Worm (Caenorhabditis elegans): ENCODE measurements around the gene nhr-281.

nhr-281 gene

ce11 chrX:14115480-14116161, 2.4 kb upstream of the nhr-281 start, which contains the start of gene F28H6.7:
Gene F28H6.7 (plus strand): TSS chrX:14116111.
- peak; percentile 39 for TF ChIP-seq snpc-1.1 (tag; optimal IDR thresholded peaks at IDR 0.05; ENCODE audit: insufficient read depth)
- peak; percentile 65 for TF ChIP-seq chd-7 (tag; optimal IDR thresholded peaks at IDR 0.05)
- TF ChIP-seq nfyb-1 (GFP tag; IDR thresholded peaks at IDR 0.05), result peak; percentile 74; the same call in 1 of the 2 replicates
- TF ChIP-seq nhr-27 (tag; optimal IDR thresholded peaks at IDR 0.05), result peak; percentile 48
- TF ChIP-seq F57C9.4 (tag; optimal IDR thresholded peaks at IDR 0.05), result no peak
- TF ChIP-seq F23B12.7 (tag; optimal IDR thresholded peaks at IDR 0.05; ENCODE audit: insufficient read depth), result peak; percentile 70
- TF ChIP-seq F39B2.1 (GFP tag; IDR thresholded peaks at IDR 0.05), result no peak
- 0 out of 2 replicates have a peak, but pooled peaks have one; percentile 10 for TF ChIP-seq egl-18 (GFP tag; IDR thresholded peaks at IDR 0.05)
- peak; percentile 41 for TF ChIP-seq T07F8.4 (tag; optimal IDR thresholded peaks at IDR 0.05)
- TF ChIP-seq ztf-26 (tag; optimal IDR thresholded peaks at IDR 0.05), result peak; percentile 35
- TF ChIP-seq rpc-1 (optimal IDR thresholded peaks at IDR 0.05), result peak; percentile 84
- peak; percentile 85 for TF ChIP-seq rpc-1 (tag; optimal IDR thresholded peaks at IDR 0.05)
- peak; percentile 21 for TF ChIP-seq nhr-80 (tag; optimal IDR thresholded peaks at IDR 0.05)
- peak; percentile 49 for TF ChIP-seq hlh-12 (tag; optimal IDR thresholded peaks at IDR 0.05)
- TF ChIP-seq attf-6 (GFP tag; IDR thresholded peaks at IDR 0.05), result 0 out of 2 replicates have a peak, but pooled peaks have one; percentile 45
- peak in 1 of 2 experiments; percentile 45 for TF ChIP-seq let-607 (tag; optimal IDR thresholded peaks at IDR 0.05)
- TF ChIP-seq ceh-27 (GFP tag; optimal IDR thresholded peaks at IDR 0.05), result peak; percentile 29
- peak; percentile 65 for TF ChIP-seq snpc-4 (GFP tag; optimal IDR thresholded peaks at IDR 0.05)
- TF ChIP-seq snpc-4 (tag; optimal IDR thresholded peaks at IDR 0.05), result peak in 2 of 4 experiments; percentile 59 to 74
- TF ChIP-seq die-1 (tag; optimal IDR thresholded peaks at IDR 0.05), result peak; percentile 82
- TF ChIP-seq F49E8.2 (tag; optimal IDR thresholded peaks at IDR 0.05; ENCODE audit: insufficient read depth), result no peak
- TF ChIP-seq snpc-3.4 (tag; optimal IDR thresholded peaks at IDR 0.05), result no peak
- peak; percentile 82 for TF ChIP-seq him-1 (tag; optimal IDR thresholded peaks at IDR 0.05)
- no peak for TF ChIP-seq snpc-1.3 (tag; optimal IDR thresholded peaks at IDR 0.05; ENCODE audit: insufficient read depth)
- peak; percentile 46; the same call in 1 of the 2 replicates for TF ChIP-seq madf-6 (GFP tag; IDR thresholded peaks at IDR 0.05)
- peak; percentile 31 for TF ChIP-seq somi-1 (GFP tag; optimal IDR thresholded peaks at IDR 0.05)
- TF ChIP-seq zfh-2 (GFP tag; conservative IDR thresholded peaks at IDR 0.05), result no peak
- peak; percentile 58 for TF ChIP-seq mxl-1 (tag; optimal IDR thresholded peaks at IDR 0.05)
- TF ChIP-seq lin-40 (tag; optimal IDR thresholded peaks at IDR 0.05), result peak; percentile 44
- peak; percentile 93 for TF ChIP-seq lin-26 (GFP tag; IDR thresholded peaks at IDR 0.05)
- TF ChIP-seq aptf-3 (GFP tag; IDR thresholded peaks at IDR 0.05), result peak; percentile 73; the same call in 1 of the 2 replicates
- peak; percentile 21 for TF ChIP-seq K12H6.12 (tag; optimal IDR thresholded peaks at IDR 0.05)
- TF ChIP-seq fkh-3 (tag; optimal IDR thresholded peaks at IDR 0.05), result no peak
- TF ChIP-seq hrde-1 (tag; optimal IDR thresholded peaks at IDR 0.05; ENCODE audit: borderline replicate concordance), result peak; percentile 8
- no peak for TF ChIP-seq ZK185.1 (tag; optimal IDR thresholded peaks at IDR 0.05; ENCODE audit: poor library complexity, severe bottlenecking)
- TF ChIP-seq repo-1 (tag; optimal IDR thresholded peaks at IDR 0.05), result peak; percentile 50
- TF ChIP-seq pbrm-1 (GFP tag; IDR thresholded peaks at IDR 0.05), result peak; percentile 79
- TF ChIP-seq Y56A3A.18 (GFP tag; IDR thresholded peaks at IDR 0.05), result peak; percentile 79; the same call in 1 of the 2 replicates
- TF ChIP-seq lin-35 (GFP tag; optimal IDR thresholded peaks at IDR 0.05), result peak in 1 of 3 experiments; percentile 65
- TF ChIP-seq nhr-179 (tag; optimal IDR thresholded peaks at IDR 0.05), result no peak
- TF ChIP-seq B0019.2 (GFP tag; conservative IDR thresholded peaks at IDR 0.05), result no peak
- TF ChIP-seq akir-1 (GFP tag; optimal IDR thresholded peaks at IDR 0.05), result no peak
- peak; percentile 50 for TF ChIP-seq madf-10 (tag; optimal IDR thresholded peaks at IDR 0.05)
- 0 out of 2 replicates have a peak, but pooled peaks have one; percentile 57 for TF ChIP-seq egl-44 (GFP tag; IDR thresholded peaks at IDR 0.05)
- peak; percentile 62 for TF ChIP-seq lsy-27 (tag; optimal IDR thresholded peaks at IDR 0.05; ENCODE audit: borderline replicate concordance, insufficient read depth)

All from whole organism, young adult.